Fruit fly (Drosophila melanogaster) whole organism, prepupa: ENCODE results near the gene CG8675.

Experiments used
- Hr4 ChIP-seq: fragments of 200-800 bp; sonication (Bioruptor generic); optimal IDR thresholded peaks from 3 replicates; lab custom pipeline; 2016; ENCODE audit warnings: missing biosample characterization, missing genetic modification characterization
- Met ChIP-seq: fragments of 200-800 bp; sonication (Bioruptor generic); optimal IDR thresholded peaks from 3 replicates; lab custom pipeline; 2016; ENCODE audit warnings: missing biosample characterization, missing genetic modification characterization
- Sox15 ChIP-seq: fragments of 200-800 bp; sonication (Bioruptor generic); optimal IDR thresholded peaks from 3 replicates; lab custom pipeline; 2016; ENCODE audit warnings: missing biosample characterization, missing genetic modification characterization
- topi ChIP-seq: fragments of 200-800 bp; sonication (Bioruptor generic); optimal IDR thresholded peaks from 3 replicates; lab custom pipeline; 2016; ENCODE audit warnings: missing biosample characterization, missing genetic modification characterization

DNA sequence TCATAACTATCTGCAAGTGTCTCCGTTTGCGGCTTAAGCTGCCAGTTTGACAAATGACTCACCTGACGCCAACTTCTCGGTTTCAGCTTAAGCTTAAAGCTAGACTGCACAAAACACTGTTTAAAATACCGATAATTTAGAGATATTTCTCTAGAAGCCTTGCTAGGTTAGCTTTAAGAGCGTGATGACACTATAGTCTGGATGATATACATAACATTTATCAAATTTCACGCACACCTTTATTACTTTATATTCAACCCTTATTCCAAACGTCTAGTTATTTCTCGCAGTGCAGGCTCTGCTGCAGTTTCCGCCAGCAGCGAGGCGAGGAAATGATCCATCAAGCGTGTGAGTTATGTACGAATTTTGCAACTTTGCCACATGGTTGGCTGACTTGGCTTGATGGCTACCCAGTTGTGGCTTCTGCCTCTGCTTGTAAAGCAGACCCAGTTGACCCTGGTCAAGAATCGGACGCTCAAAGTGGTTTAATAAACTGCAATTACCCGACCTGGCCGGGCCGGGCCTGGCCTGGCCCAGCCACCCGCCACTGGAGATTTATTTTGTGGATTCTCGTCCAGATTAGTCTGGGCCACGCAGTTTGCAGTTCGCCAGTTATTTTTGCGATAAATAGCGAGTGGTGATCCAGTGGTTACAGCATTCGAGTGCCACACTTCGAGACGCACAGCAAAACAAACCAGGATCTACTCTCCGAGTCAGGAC lies 30.9 kb downstream of the CG8675 start, which contains the start of gene CG12998:
- TF ChIP-seq Hr4 (GFP tag; lab: Kevin White, UChicago) (peak; percentile 38), topi (no peak), Met (no peak), Sox15 (GFP tag; lab: Kevin White, UChicago) (no peak)
